Fruit fly (Drosophila melanogaster): ENCODE results near the gene G9a.

DNA sequence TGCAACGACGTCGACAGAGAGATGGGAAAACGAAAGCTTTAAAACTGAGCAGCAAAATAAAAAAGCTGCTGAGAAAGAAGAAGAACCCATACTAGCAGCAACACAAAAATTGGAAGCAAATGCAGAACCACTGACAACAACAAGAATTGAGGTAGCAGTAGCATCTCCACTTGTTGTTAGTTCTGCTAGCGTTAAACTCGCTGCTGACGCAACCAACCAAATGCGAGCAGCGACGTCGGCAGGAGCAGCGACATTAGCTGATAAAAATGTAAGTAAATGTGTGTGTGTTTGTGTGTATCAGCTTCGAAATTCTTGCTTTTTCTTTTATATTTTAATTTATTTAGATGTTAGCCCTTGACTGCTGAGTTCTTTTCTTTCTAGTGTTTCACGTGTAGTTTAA, 1.6 kb downstream of the G9a start:
- TF ChIP-seq fd64A (GFP tag; optimal IDR thresholded peaks at IDR 0.05) (no peak), HLHmδ (GFP tag; optimal IDR thresholded peaks at IDR 0.05) (no peak), CoRest (tag; optimal IDR thresholded peaks at IDR 0.05) (no peak), slp2 (GFP tag; optimal IDR thresholded peaks at IDR 0.05) (no peak), zf30C (GFP tag; optimal IDR thresholded peaks at IDR 0.05) (no peak), Eip74EF (GFP tag; optimal IDR thresholded peaks at IDR 0.05) (no peak), hb (GFP tag; IDR thresholded peaks at IDR 0.05; ENCODE audit: partially characterized antibody) (no peak), CG4404 (GFP tag; IDR thresholded peaks at IDR 0.05) (no peak), grn (GFP tag; optimal IDR thresholded peaks at IDR 0.05) (no peak), CG6272 (GFP tag; IDR thresholded peaks at IDR 0.05) (no peak)
